Fruit fly (Drosophila melanogaster) whole organism, embryonic: ENCODE results near the gene Agpat4.

ENCODE experiments used
- Bgb ChIP-seq: fragments of 200-800 bp; sonication (Bioruptor generic); IDR thresholded peaks from 2 replicates; pipeline ENCODE4 v1.3.6; 2022; ENCODE audit warnings: missing biosample characterization, missing genetic modification characterization; ENCODE audit not compliant: partially characterized antibody
- CG10267 ChIP-seq: fragments of 200-800 bp; sonication (Bioruptor generic); optimal IDR thresholded peaks from 2 replicates; lab custom pipeline; 2018; ENCODE audit warnings: missing biosample characterization, mild to moderate bottlenecking, missing genetic modification characterization, moderate library complexity
- CG10654 ChIP-seq: fragments of 200-800 bp; sonication (Bioruptor generic); optimal IDR thresholded peaks from 2 replicates; lab custom pipeline; 2016; ENCODE audit warnings: missing biosample characterization, missing genetic modification characterization
- CG12391 ChIP-seq: fragments of 200-800 bp; sonication (Bioruptor generic); optimal IDR thresholded peaks from 3 replicates; lab custom pipeline; 2018; ENCODE audit warnings: missing biosample characterization, mild to moderate bottlenecking, missing genetic modification characterization, moderate library complexity
- CG12942 ChIP-seq: fragments of 200-800 bp; sonication (Bioruptor generic); optimal IDR thresholded peaks from 3 replicates; lab custom pipeline; 2016; ENCODE audit warnings: missing biosample characterization, missing genetic modification characterization
- CG13287 ChIP-seq: fragments of 200-800 bp; sonication (Bioruptor generic); IDR thresholded peaks from 2 replicates; pipeline ENCODE4 v1.3.6; 2022; ENCODE audit warnings: missing biosample characterization, missing genetic modification characterization; ENCODE audit not compliant: partially characterized antibody
- CG14441 ChIP-seq: fragments of 200-800 bp; sonication (Bioruptor generic); IDR thresholded peaks from 2 replicates; pipeline ENCODE4 v1.3.6; 2022; ENCODE audit warnings: missing biosample characterization, missing genetic modification characterization
- CG15696 ChIP-seq: fragments of 200-800 bp; sonication (Bioruptor generic); optimal IDR thresholded peaks from 2 replicates; lab custom pipeline; 2019; ENCODE audit warnings: missing biosample characterization, mild to moderate bottlenecking, missing genetic modification characterization, moderate library complexity
- CG1602 ChIP-seq: fragments of 200-800 bp; sonication (Bioruptor generic); optimal IDR thresholded peaks from 3 replicates; lab custom pipeline; 2016; ENCODE audit warnings: missing biosample characterization, missing genetic modification characterization
- CG1603 ChIP-seq: fragments of 200-800 bp; sonication (Bioruptor generic); optimal IDR thresholded peaks from 2 replicates; lab custom pipeline; 2019; ENCODE audit warnings: missing biosample characterization, mild to moderate bottlenecking, missing genetic modification characterization, moderate library complexity
- CG17568 ChIP-seq: fragments of 200-800 bp; sonication (Bioruptor generic); optimal IDR thresholded peaks from 2 replicates; lab custom pipeline; 2018; ENCODE audit warnings: missing biosample characterization, mild to moderate bottlenecking, missing genetic modification characterization, moderate library complexity
- CG2875 ChIP-seq: fragments of 200-800 bp; sonication (Bioruptor generic); optimal IDR thresholded peaks from 2 replicates; lab custom pipeline; 2017; ENCODE audit warnings: missing biosample characterization, mild to moderate bottlenecking, missing genetic modification characterization, missing genetic modification reagents
- CG2889 ChIP-seq: fragments of 200-800 bp; sonication (Bioruptor generic); IDR thresholded peaks from 3 replicates; pipeline ENCODE4 v1.3.6; 2022; ENCODE audit warnings: missing biosample characterization, missing genetic modification characterization
- CG33213 ChIP-seq: fragments of 200-800 bp; sonication (Bioruptor generic); optimal IDR thresholded peaks from 3 replicates; lab custom pipeline; 2016; ENCODE audit warnings: missing biosample characterization, missing genetic modification characterization
- CG3726 ChIP-seq: fragments of 200-800 bp; sonication (Bioruptor generic); IDR thresholded peaks from 3 replicates; pipeline ENCODE4, ENCODE4 v1.3.6; 2022; ENCODE audit warnings: missing biosample characterization, missing genetic modification characterization
- CG3995 ChIP-seq: fragments of 200-800 bp; sonication (Bioruptor generic); optimal IDR thresholded peaks from 3 replicates; lab custom pipeline; 2016; ENCODE audit warnings: missing biosample characterization, missing genetic modification characterization
- CG4404 ChIP-seq: fragments of 200-800 bp; sonication (Bioruptor generic); IDR thresholded peaks from 2 replicates; pipeline ENCODE4 v1.3.6; 2022; ENCODE audit warnings: missing biosample characterization, missing genetic modification characterization
- CG4707 ChIP-seq: fragments of 200-800 bp; sonication (Bioruptor generic); optimal IDR thresholded peaks from 2 replicates; lab custom pipeline; 2018; ENCODE audit warnings: missing biosample characterization, mild to moderate bottlenecking, missing genetic modification characterization, moderate library complexity
- CG4854 ChIP-seq: fragments of 200-800 bp; sonication (Bioruptor generic); optimal IDR thresholded peaks from 2 replicates; lab custom pipeline; 2016; ENCODE audit warnings: missing biosample characterization, missing genetic modification characterization, inconsistent platforms
- CG5180 ChIP-seq: fragments of 200-800 bp; sonication (Bioruptor generic); optimal IDR thresholded peaks from 3 replicates; lab custom pipeline; 2017; ENCODE audit warnings: missing biosample characterization, missing genetic modification characterization, mild to moderate bottlenecking, moderate library complexity, missing genetic modification reagents
- CG6254 ChIP-seq: fragments of 200-800 bp; sonication (Bioruptor generic); optimal IDR thresholded peaks from 3 replicates; lab custom pipeline; 2017; ENCODE audit warnings: mild to moderate bottlenecking, missing biosample characterization, missing genetic modification reagents, missing genetic modification characterization
- CG6765 ChIP-seq: fragments of 200-800 bp; sonication (Bioruptor generic); optimal IDR thresholded peaks from 3 replicates; lab custom pipeline; 2017; ENCODE audit warnings: missing biosample characterization, mild to moderate bottlenecking, missing genetic modification characterization
- CG8281 ChIP-seq: fragments of 200-800 bp; sonication (Bioruptor generic); optimal IDR thresholded peaks from 2 replicates; lab custom pipeline; 2018; ENCODE audit warnings: missing biosample characterization, mild to moderate bottlenecking, missing genetic modification characterization, moderate library complexity
- CG8924 ChIP-seq: fragments of 200-800 bp; optimal IDR thresholded peaks from 3 replicates; lab custom pipeline; 2019; ENCODE audit warnings: missing biosample characterization, mild to moderate bottlenecking, missing genetic modification characterization, moderate library complexity
- CG9876 ChIP-seq: fragments of 200-800 bp; sonication (Bioruptor generic); optimal IDR thresholded peaks from 2 replicates; lab custom pipeline; 2016; ENCODE audit warnings: missing biosample characterization, missing genetic modification characterization
- D ChIP-seq, 2 experiments: fragments of 200-800 bp in 1 of 2; fragments of >200 bp in 1 of 2; sonication (Bioruptor generic) in 1 of 2; optimal IDR thresholded peaks; 2 replicates in 1 of 2; 3 replicates in 1 of 2; lab custom pipeline; 2017; ENCODE audit warnings: mild to moderate bottlenecking in 1 of 2, missing biosample characterization in 1 of 2, missing genetic modification characterization in 1 of 2, missing genetic modification reagents in 1 of 2
- Drgx ChIP-seq: fragments of 200-800 bp; sonication (Bioruptor generic); IDR thresholded peaks from 2 replicates; pipeline ENCODE4 v1.3.6; 2022; ENCODE audit warnings: missing biosample characterization, missing genetic modification characterization
- HLH3B ChIP-seq: fragments of 200-800 bp; sonication (Bioruptor generic); IDR thresholded peaks from 2 replicates; pipeline ENCODE4 v1.3.6; 2022; ENCODE audit warnings: missing biosample characterization, missing genetic modification characterization
- Lhr ChIP-seq: fragments of 200-800 bp; sonication (Bioruptor generic); optimal IDR thresholded peaks from 3 replicates; lab custom pipeline; 2017; ENCODE audit warnings: mild to moderate bottlenecking, missing biosample characterization, missing genetic modification reagents, missing genetic modification characterization
- Max ChIP-seq: fragments of 200-800 bp; sonication (Bioruptor generic); optimal IDR thresholded peaks from 2 replicates; lab custom pipeline; 2016; ENCODE audit warnings: missing biosample characterization, mild to moderate bottlenecking, missing genetic modification characterization
- Mes4 ChIP-seq: fragments of 200-800 bp; sonication (Bioruptor generic); optimal IDR thresholded peaks from 2 replicates; lab custom pipeline; 2016; ENCODE audit warnings: missing biosample characterization, missing genetic modification characterization
- NC2α ChIP-seq: fragments of 200-800 bp; sonication (Bioruptor generic); optimal IDR thresholded peaks from 2 replicates; lab custom pipeline; 2016; ENCODE audit warnings: missing biosample characterization, missing genetic modification characterization
- NC2β ChIP-seq: fragments of 200-800 bp; sonication (Bioruptor generic); optimal IDR thresholded peaks from 2 replicates; lab custom pipeline; 2016; ENCODE audit warnings: missing biosample characterization, missing genetic modification characterization
- NfI ChIP-seq: fragments of 200-800 bp; sonication (Bioruptor generic); optimal IDR thresholded peaks from 3 replicates; lab custom pipeline; 2018; ENCODE audit warnings: missing biosample characterization, mild to moderate bottlenecking, missing genetic modification characterization, moderate library complexity
- br ChIP-seq: fragments of >200 bp; optimal IDR thresholded peaks from 2 replicates; lab custom pipeline; 2017
- chif ChIP-seq, 2 experiments: fragments of 200-800 bp; sonication (Bioruptor generic); optimal IDR thresholded peaks; 3 replicates each; lab custom pipeline; 2016; ENCODE audit warnings: missing biosample characterization in 2 of 2, missing genetic modification characterization in 2 of 2
- da ChIP-seq: fragments of 200-800 bp; sonication (Bioruptor generic); optimal IDR thresholded peaks from 2 replicates; lab custom pipeline; 2016; ENCODE audit warnings: missing biosample characterization, missing genetic modification characterization
- dpn ChIP-seq, 2 experiments: fragments of 200-800 bp; sonication (Bioruptor generic); optimal IDR thresholded peaks; 3 replicates each; lab custom pipeline; 2016; ENCODE audit warnings: missing biosample characterization in 2 of 2, missing genetic modification characterization in 2 of 2
- gcm ChIP-seq: fragments of 200-800 bp; sonication (Bioruptor generic); optimal IDR thresholded peaks from 2 replicates; lab custom pipeline; 2019; ENCODE audit warnings: missing biosample characterization, mild to moderate bottlenecking, missing genetic modification characterization, moderate library complexity
- lbe ChIP-seq: fragments of 200-800 bp; sonication (Bioruptor generic); optimal IDR thresholded peaks from 2 replicates; lab custom pipeline; 2016; ENCODE audit warnings: missing biosample characterization, mild to moderate bottlenecking, missing genetic modification characterization
- lov ChIP-seq, 2 experiments: fragments of 200-800 bp in 1 of 2; fragments of >200 bp in 1 of 2; sonication (Bioruptor generic) in 1 of 2; IDR thresholded peaks in 1 of 2; optimal IDR thresholded peaks in 1 of 2; 2 replicates in 1 of 2; 3 replicates in 1 of 2; pipeline versions ENCODE4 v1.3.6 to Lab custom; 2017 to 2022; ENCODE audit warnings: missing biosample characterization in 1 of 2, missing genetic modification characterization in 1 of 2
- nom ChIP-seq: fragments of 200-800 bp; sonication (Bioruptor generic); optimal IDR thresholded peaks from 2 replicates; lab custom pipeline; 2017; ENCODE audit warnings: missing biosample characterization, missing genetic modification characterization, mild to moderate bottlenecking, moderate library complexity, missing genetic modification reagents
- peb ChIP-seq: fragments of 200-800 bp; sonication (Bioruptor generic); IDR thresholded peaks from 2 replicates; pipeline ENCODE4 v1.3.6; 2022; ENCODE audit warnings: missing biosample characterization, missing genetic modification characterization
- stwl ChIP-seq: fragments of 200-800 bp; sonication (Bioruptor generic); optimal IDR thresholded peaks from 3 replicates; lab custom pipeline; 2018; ENCODE audit warnings: missing biosample characterization, mild to moderate bottlenecking, missing genetic modification characterization, moderate library complexity
- unpg ChIP-seq: fragments of 200-800 bp; sonication (Bioruptor generic); optimal IDR thresholded peaks from 3 replicates; lab custom pipeline; 2018; ENCODE audit warnings: missing biosample characterization, mild to moderate bottlenecking, missing genetic modification characterization, moderate library complexity
- vvl ChIP-seq: fragments of 200-800 bp; sonication (Bioruptor generic); IDR thresholded peaks from 2 replicates; pipeline ENCODE4 v1.3.6; 2022; ENCODE audit warnings: missing biosample characterization, missing genetic modification characterization
- zen ChIP-seq: fragments of 200-800 bp; sonication (Bioruptor generic); optimal IDR thresholded peaks from 3 replicates; lab custom pipeline; 2018; ENCODE audit warnings: missing biosample characterization, mild to moderate bottlenecking, missing genetic modification characterization, moderate library complexity

The Agpat4 gene

DNA sequence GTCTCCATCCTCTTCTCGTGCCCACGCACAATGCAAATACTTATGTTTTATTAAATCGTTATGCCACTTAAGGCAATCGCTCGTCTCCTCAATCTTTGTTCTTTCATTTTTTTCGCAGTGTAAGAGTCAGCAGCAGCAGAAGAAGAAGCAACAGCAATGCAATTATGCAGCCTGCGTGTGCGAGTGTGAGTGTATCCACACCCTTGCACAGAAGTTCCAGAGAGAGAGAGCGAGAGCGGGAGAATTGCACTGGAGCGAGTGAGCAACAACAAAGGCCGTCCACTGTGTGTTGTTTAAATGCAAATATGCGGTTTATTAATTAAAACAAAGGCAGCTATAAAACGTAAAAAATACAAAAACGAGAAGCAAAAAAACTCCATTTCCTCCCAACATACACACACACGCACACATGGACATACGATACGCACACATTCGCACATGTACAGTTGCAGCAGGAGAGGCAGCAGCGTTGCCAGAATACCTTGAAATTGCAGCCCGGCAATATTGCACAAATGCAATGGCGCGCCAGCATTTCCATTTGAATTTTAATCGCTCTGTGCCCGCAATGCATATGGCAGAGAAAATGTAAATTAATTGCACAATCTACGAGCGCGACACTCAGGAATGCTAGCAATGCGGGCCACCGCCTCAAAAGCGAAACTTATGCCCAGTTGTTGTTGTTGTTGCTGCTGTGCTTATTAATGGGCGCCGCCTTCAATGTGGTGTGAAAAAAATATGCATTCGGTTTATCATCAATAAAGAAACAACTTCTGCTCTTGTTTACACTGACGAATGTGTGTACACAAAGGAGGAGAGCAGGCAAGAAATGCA, 27.5 kb upstream of the Agpat4 start (continued):
- TF ChIP-seq CG12391 (peak; percentile 39), CG1602 (GFP tag; lab: Kevin White, UChicago) (peak; percentile 3), CG12942 (GFP tag; lab: Kevin White, UChicago) (peak; percentile 59), CG2875 (GFP tag; lab: Kevin White, UChicago) (peak; percentile 59), NC2α (GFP tag; lab: Kevin White, UChicago) (peak; percentile 39), Max (GFP tag; lab: Kevin White, UChicago) (peak; percentile 34), lbe (peak; percentile 45), CG3995 (GFP tag; lab: Kevin White, UChicago) (no peak), CG5180 (GFP tag; lab: Kevin White, UChicago) (peak; percentile 46), CG1603 (peak; percentile 48), Lhr (peak; percentile 25), CG4854 (peak; percentile 6), CG10654 (GFP tag; lab: Kevin White, UChicago) (peak; percentile 24), Drgx (GFP tag; lab: Robert Waterston, UW) (peak; percentile 60), Bgb (GFP tag; lab: Robert Waterston, UW) (no peak), HLH3B (GFP tag; lab: Robert Waterston, UW) (no peak), CG14441 (GFP tag; lab: Robert Waterston, UW) (no peak), gcm (GFP tag; lab: Kevin White, UChicago) (peak; percentile 59), dpn (GFP tag; optimal IDR thresholded peaks at IDR 0.05; lab: Kevin White, UChicago) (peak in 1 of 2 experiments; percentile 25), nom (GFP tag; lab: Kevin White, UChicago) (peak; percentile 57), CG4707 (GFP tag; lab: Kevin White, UChicago) (peak; percentile 5), unpg (GFP tag; lab: Kevin White, UChicago) (no peak), CG10267 (tag; lab: Kevin White, UChicago) (no peak), chif (GFP tag; optimal IDR thresholded peaks at IDR 0.05; lab: Kevin White, UChicago) (peak; percentile 29 to 62), CG3726 (no peak), CG15696 (tag; lab: Kevin White, UChicago) (peak; percentile 92), zen (tag; lab: Kevin White, UChicago) (peak; percentile 37), CG6254 (GFP tag; lab: Kevin White, UChicago) (peak; percentile 70), NC2β (GFP tag; lab: Kevin White, UChicago) (peak; percentile 59), Mes4 (GFP tag; lab: Kevin White, UChicago) (peak; percentile 46), NfI (GFP tag; lab: Kevin White, UChicago) (no peak), D (optimal IDR thresholded peaks at IDR 0.05; lab: Kevin White, UChicago) (no peak), D (GFP tag; optimal IDR thresholded peaks at IDR 0.05; lab: Kevin White, UChicago) (peak; percentile 78), vvl (peak; percentile 56; the same call in 1 of the 2 replicates), CG8924 (tag; lab: Kevin White, UChicago) (peak; percentile 34), stwl (tag; lab: Kevin White, UChicago) (peak; percentile 0), peb (0 out of 2 replicates have a peak, but pooled peaks have one; percentile 19), CG17568 (GFP tag; lab: Kevin White, UChicago) (peak; percentile 72), CG8281 (tag; lab: Kevin White, UChicago) (peak; percentile 29), CG4404 (GFP tag; lab: Robert Waterston, UW) (peak; percentile 48; the same call in 1 of the 2 replicates), lov (optimal IDR thresholded peaks at IDR 0.05; lab: Kevin White, UChicago) (no peak), lov (GFP tag; IDR thresholded peaks at IDR 0.05; lab: Robert Waterston, UW) (0 out of 3 replicates have a peak, but pooled peaks have one; percentile 61), CG13287 (GFP tag; lab: Robert Waterston, UW) (no peak), CG33213 (GFP tag; lab: Kevin White, UChicago) (peak; percentile 48), CG9876 (GFP tag; lab: Kevin White, UChicago) (no peak), CG6765 (GFP tag; lab: Kevin White, UChicago) (no peak), da (GFP tag; lab: Kevin White, UChicago) (peak; percentile 32), br (lab: Kevin White, UChicago) (no peak), CG2889 (GFP tag; lab: Robert Waterston, UW) (no peak)
